Fruit fly (Drosophila melanogaster) whole organism, wandering third instar larva: ENCODE results near the gene CG3679.

Experiments
- Mio ChIP-seq: sonication (Bioruptor generic); optimal IDR thresholded peaks from 2 replicates; lab custom pipeline; 2016; ENCODE audit warnings: missing biosample characterization, missing genetic modification characterization
- Myc ChIP-seq: fragments of >200 bp; optimal IDR thresholded peaks from 2 replicates; lab custom pipeline; 2017
- OdsH ChIP-seq: fragments of 200-800 bp; sonication (Bioruptor generic); optimal IDR thresholded peaks from 2 replicates; lab custom pipeline; 2016; ENCODE audit warnings: missing biosample characterization, mild to moderate bottlenecking, missing genetic modification characterization
- Rel ChIP-seq, 2 experiments: fragments of 200-800 bp; sonication (Bioruptor generic) in 1 of 2; optimal IDR thresholded peaks; 2 replicates in 1 of 2; 3 replicates in 1 of 2; lab custom pipeline; 2016 to 2019; ENCODE audit warnings: mild to moderate bottlenecking in 2 of 2, missing biosample characterization in 2 of 2, missing genetic modification characterization in 2 of 2, moderate library complexity in 1 of 2
- jim ChIP-seq: fragments of 175-275, 200-325 bp; sonication (Bioruptor generic); optimal IDR thresholded peaks from 2 replicates; lab custom pipeline; 2016; ENCODE audit warnings: missing biosample characterization, mild to moderate bottlenecking, missing genetic modification characterization
- sage ChIP-seq: fragments of 200-800 bp; sonication (Bioruptor generic); optimal IDR thresholded peaks from 2 replicates; lab custom pipeline; 2016; ENCODE audit warnings: missing biosample characterization, mild to moderate bottlenecking, missing genetic modification characterization
- usp ChIP-seq: fragments of >200 bp; optimal IDR thresholded peaks from 2 replicates; lab custom pipeline; 2017; ENCODE audit warnings: missing biosample characterization, missing genetic modification characterization
- woc ChIP-seq: sonication (Bioruptor generic); optimal IDR thresholded peaks from 2 replicates; lab custom pipeline; 2016; ENCODE audit warnings: missing biosample characterization, mild to moderate bottlenecking, missing genetic modification characterization

dm6 chrX:16288492-16288964 is 15.1 kb upstream of the CG3679 start, which contains the start of the genes CG32576 and caz:
- peak; percentile 41 for TF ChIP-seq sage
- peak; percentile 50 for TF ChIP-seq OdsH (GFP tag; lab: Kevin White, UChicago)
- TF ChIP-seq Mio (GFP tag; lab: Kevin White, UChicago) = no peak
- TF ChIP-seq Myc (lab: Kevin White, UChicago) = peak; percentile 13
- peak; percentile 8 for TF ChIP-seq woc (GFP tag; lab: Kevin White, UChicago)
- TF ChIP-seq jim (GFP tag; lab: Kevin White, UChicago) = no peak
- TF ChIP-seq usp (GFP tag; lab: Kevin White, UChicago) = no peak
- TF ChIP-seq Rel (GFP tag; optimal IDR thresholded peaks at IDR 0.05; lab: Kevin White, UChicago) = no peak
- TF ChIP-seq Rel (tag; optimal IDR thresholded peaks at IDR 0.05; lab: Kevin White, UChicago) = peak; percentile 25
